Worm (Caenorhabditis elegans): ENCODE results near the gene vha-15.

DNA sequence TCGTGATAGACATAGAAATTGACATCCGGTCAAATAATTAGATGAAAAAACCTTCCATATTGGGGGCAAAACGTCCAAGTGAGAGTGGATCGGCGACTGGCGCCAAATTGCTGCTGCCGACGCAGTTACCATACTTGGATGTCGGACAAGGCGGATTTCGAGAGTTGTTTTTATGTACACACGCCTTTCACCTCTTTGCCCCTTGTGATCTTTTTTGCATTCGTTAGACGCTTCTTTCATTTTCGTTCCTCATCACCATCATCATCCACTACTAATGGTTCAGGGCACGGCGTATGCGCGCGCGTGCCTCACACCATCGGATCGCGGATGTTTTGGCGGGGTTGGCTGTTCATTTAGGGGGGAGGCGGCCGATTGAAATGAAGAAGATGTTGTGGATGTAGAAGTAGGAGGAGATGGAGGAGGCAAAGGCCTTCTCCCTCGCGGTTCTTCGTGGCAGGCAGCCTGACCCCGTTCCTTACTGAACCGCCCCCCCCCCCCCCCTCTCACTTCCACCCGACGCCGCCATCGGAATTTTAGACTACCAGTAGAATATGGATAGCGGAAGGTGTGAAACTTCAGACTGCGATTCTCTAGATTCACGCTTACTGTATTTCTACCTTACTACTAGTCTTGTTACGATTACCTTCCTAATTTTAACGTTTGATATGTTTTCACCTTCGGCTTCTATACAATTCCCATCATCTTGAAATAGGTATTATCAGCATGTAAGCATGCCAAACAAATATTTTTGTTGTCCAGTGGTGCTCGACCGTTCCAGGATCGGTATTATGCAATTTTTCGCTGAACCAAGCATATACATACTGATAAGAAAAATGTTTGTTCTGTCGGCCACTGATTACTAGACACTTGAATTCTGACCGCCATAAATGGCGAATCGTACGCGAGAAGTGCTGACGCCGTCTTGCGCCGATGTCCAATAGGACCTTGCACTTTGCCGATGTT lies 24.0 kb upstream of the vha-15 start:
- no peak for TF ChIP-seq dao-5 (tag; optimal IDR thresholded peaks at IDR 0.05)
- no peak for TF ChIP-seq him-1 (tag; optimal IDR thresholded peaks at IDR 0.05)
- TF ChIP-seq W03F9.2 (tag; optimal IDR thresholded peaks at IDR 0.05), result no peak

Data from whole organism, L4/young adult.